Worm (Caenorhabditis elegans) whole organism, midembryonic: ENCODE results near the gene T04H1.5.

Experiments
- T22C8.4 ChIP-seq: fragments of 200-800 bp; sonication (Bioruptor generic); IDR thresholded peaks from 2 replicates; pipeline ENCODE4 v1.3.6; 2022; ENCODE audit warnings: missing genetic modification characterization, missing compliant biosample characterization
- cog-1 ChIP-seq: sonication (generic microtip); optimal IDR thresholded peaks from 2 replicates; lab custom pipeline; 2016; ENCODE audit warnings: missing genetic modification characterization, missing compliant biosample characterization
- flt-1 ChIP-seq: fragments of 200-800 bp; sonication (Bioruptor generic); IDR thresholded peaks from 2 replicates; pipeline ENCODE4 v1.3.6; 2022; ENCODE audit warnings: missing genetic modification characterization, missing compliant biosample characterization
- klf-2 ChIP-seq: fragments of 200-800 bp; sonication (Bioruptor generic); conservative IDR thresholded peaks from 2 replicates; pipeline ENCODE4 v1.3.6; 2022; ENCODE audit warnings: missing genetic modification reagents, missing genetic modification characterization, missing compliant biosample characterization
- med-1 ChIP-seq: sonication (generic microtip); optimal IDR thresholded peaks from 2 replicates; lab custom pipeline; 2017; ENCODE audit warnings: missing genetic modification characterization, mild to moderate bottlenecking, missing compliant biosample characterization, antibody characterized with exemption, missing genetic modification reagents; ENCODE audit not compliant: insufficient read depth
- ref-1 ChIP-seq: fragments of 200-800 bp; sonication (Bioruptor generic); conservative IDR thresholded peaks from 2 replicates; pipeline ENCODE4 v1.3.6; 2022; ENCODE audit warnings: missing genetic modification reagents, missing genetic modification characterization, missing compliant biosample characterization
- tab-1 ChIP-seq: fragments of 200-800 bp; sonication (Bioruptor generic); IDR thresholded peaks from 2 replicates; pipeline ENCODE4 v1.3.6; 2022; ENCODE audit warnings: missing genetic modification characterization, missing compliant biosample characterization
- ztf-23 ChIP-seq: fragments of 200-800 bp; sonication (Bioruptor generic); IDR thresholded peaks from 2 replicates; pipeline ENCODE4 v1.3.6; 2022; ENCODE audit warnings: missing genetic modification reagents, missing genetic modification characterization, missing compliant biosample characterization
- ztf-29 ChIP-seq: fragments of 200-800 bp; sonication (Bioruptor generic); IDR thresholded peaks from 2 replicates; pipeline ENCODE4 v1.3.6; 2022; ENCODE audit warnings: missing genetic modification reagents, missing genetic modification characterization, missing compliant biosample characterization

Gene T04H1.5

ce11 chrV:12251041-12251440 lies at the start of gene T04H1.5:
Gene T04H1.5, plus strand, starts transcription at chrV:12251341.
- TF ChIP-seq T22C8.4 (GFP tag; lab: Robert Waterston, UW): no peak
- no peak for TF ChIP-seq med-1 (GFP tag; lab: Kevin White, UChicago)
- no peak for TF ChIP-seq ref-1 (GFP tag; lab: Robert Waterston, UW)
- no peak for TF ChIP-seq klf-2 (GFP tag; lab: Robert Waterston, UW)
- TF ChIP-seq ztf-29: no peak
- TF ChIP-seq flt-1: no peak
- no peak for TF ChIP-seq ztf-23 (GFP tag; lab: Robert Waterston, UW)
- no peak for TF ChIP-seq tab-1 (GFP tag; lab: Robert Waterston, UW)
- TF ChIP-seq cog-1 (tag; lab: Kevin White, UChicago): no peak

- no peak for TF ChIP-seq ztf-23 (GFP tag; lab: Robert Waterston, UW)
- TF ChIP-seq med-1 (GFP tag; lab: Kevin White, UChicago): no peak
- TF ChIP-seq klf-2 (GFP tag; lab: Robert Waterston, UW): no peak
- no peak for TF ChIP-seq ztf-29
- no peak for TF ChIP-seq cog-1 (tag; lab: Kevin White, UChicago)
- no peak for TF ChIP-seq tab-1 (GFP tag; lab: Robert Waterston, UW)
These were observed 42.5 kb upstream of the T04H1.5 start for ce11 chrV:12208678-12209077.

ce11 chrV:12209951-12210350 lies 41.2 kb upstream of the T04H1.5 start:
- no peak for TF ChIP-seq T22C8.4 (GFP tag; lab: Robert Waterston, UW)
- TF ChIP-seq flt-1: no peak
- no peak for TF ChIP-seq med-1 (GFP tag; lab: Kevin White, UChicago)
- TF ChIP-seq tab-1 (GFP tag; lab: Robert Waterston, UW): no peak
- no peak for TF ChIP-seq ref-1 (GFP tag; lab: Robert Waterston, UW)
- TF ChIP-seq ztf-29: no peak
- TF ChIP-seq klf-2 (GFP tag; lab: Robert Waterston, UW): no peak
- TF ChIP-seq cog-1 (tag; lab: Kevin White, UChicago): no peak
- TF ChIP-seq ztf-23 (GFP tag; lab: Robert Waterston, UW): no peak

- TF ChIP-seq cog-1 (tag; lab: Kevin White, UChicago): no peak
- TF ChIP-seq ztf-29: no peak
- TF ChIP-seq tab-1 (GFP tag; lab: Robert Waterston, UW): no peak
- TF ChIP-seq med-1 (GFP tag; lab: Kevin White, UChicago): no peak
- TF ChIP-seq flt-1: no peak
- TF ChIP-seq ztf-23 (GFP tag; lab: Robert Waterston, UW): no peak
- no peak for TF ChIP-seq klf-2 (GFP tag; lab: Robert Waterston, UW)
- TF ChIP-seq ref-1 (GFP tag; lab: Robert Waterston, UW): no peak
- no peak for TF ChIP-seq T22C8.4 (GFP tag; lab: Robert Waterston, UW)
These were observed 40.1 kb upstream of the T04H1.5 start for ce11 chrV:12211090-12211489.

- no peak for TF ChIP-seq klf-2 (GFP tag; lab: Robert Waterston, UW)
- no peak for TF ChIP-seq ztf-29
- TF ChIP-seq ztf-23 (GFP tag; lab: Robert Waterston, UW): no peak
- TF ChIP-seq cog-1 (tag; lab: Kevin White, UChicago): no peak
- no peak for TF ChIP-seq med-1 (GFP tag; lab: Kevin White, UChicago)
- TF ChIP-seq flt-1: no peak
- no peak for TF ChIP-seq tab-1 (GFP tag; lab: Robert Waterston, UW)
- no peak for TF ChIP-seq ref-1 (GFP tag; lab: Robert Waterston, UW)
- TF ChIP-seq T22C8.4 (GFP tag; lab: Robert Waterston, UW): no peak
These were observed 38.1 kb upstream of the T04H1.5 start, which contains the start of gene vab-8 for ce11 chrV:12213027-12213426. Gene vab-8, plus strand, starts transcription at chrV:12213327.

ce11 chrV:12233425-12233824 lies 17.7 kb upstream of the T04H1.5 start:
- no peak for TF ChIP-seq flt-1
- TF ChIP-seq cog-1 (tag; lab: Kevin White, UChicago): no peak
- TF ChIP-seq T22C8.4 (GFP tag; lab: Robert Waterston, UW): no peak
- no peak for TF ChIP-seq tab-1 (GFP tag; lab: Robert Waterston, UW)
- no peak for TF ChIP-seq klf-2 (GFP tag; lab: Robert Waterston, UW)
- no peak for TF ChIP-seq ref-1 (GFP tag; lab: Robert Waterston, UW)
- no peak for TF ChIP-seq ztf-23 (GFP tag; lab: Robert Waterston, UW)
- TF ChIP-seq med-1 (GFP tag; lab: Kevin White, UChicago): no peak
- TF ChIP-seq ztf-29: no peak

- TF ChIP-seq klf-2 (GFP tag; lab: Robert Waterston, UW) (no peak), tab-1 (GFP tag; lab: Robert Waterston, UW) (no peak), med-1 (GFP tag; lab: Kevin White, UChicago) (no peak), ztf-29 (no peak)
These were observed 16.7 kb upstream of the T04H1.5 start, which contains the start of gene myo-3 for ce11 chrV:12234293-12235004. Gene myo-3, minus strand, starts transcription at chrV:12234343.

- no peak for TF ChIP-seq ref-1 (GFP tag; lab: Robert Waterston, UW)
These were observed 15.6 kb upstream of the T04H1.5 start for ce11 chrV:12235502-12235901.

- TF ChIP-seq flt-1: no peak
- no peak for TF ChIP-seq ref-1 (GFP tag; lab: Robert Waterston, UW)
- no peak for TF ChIP-seq ztf-23 (GFP tag; lab: Robert Waterston, UW)
- no peak for TF ChIP-seq T22C8.4 (GFP tag; lab: Robert Waterston, UW)
- no peak for TF ChIP-seq klf-2 (GFP tag; lab: Robert Waterston, UW)
- TF ChIP-seq cog-1 (tag; lab: Kevin White, UChicago): no peak
- TF ChIP-seq med-1 (GFP tag; lab: Kevin White, UChicago): no peak
- TF ChIP-seq tab-1 (GFP tag; lab: Robert Waterston, UW): no peak
- no peak for TF ChIP-seq ztf-29
These were observed 10.0 kb upstream of the T04H1.5 start, which contains the start of gene ttr-22 for ce11 chrV:12241126-12241525. Gene ttr-22, plus strand, starts transcription at chrV:12241426.
